Fruit fly (Drosophila melanogaster) whole organism, wandering third instar larva: ENCODE data around the gene CG13097.

Experiments
- Abd-B ChIP-seq: fragments of >200 bp; optimal IDR thresholded peaks from 2 replicates; lab custom pipeline; 2017; ENCODE audit warnings: missing biosample characterization, missing genetic modification characterization
- CG32264 ChIP-seq: fragments of 200-800 bp; sonication (Bioruptor generic); optimal IDR thresholded peaks from 2 replicates; lab custom pipeline; 2016; ENCODE audit warnings: missing biosample characterization, missing genetic modification characterization
- CG9705 ChIP-seq: fragments of 200-800 bp; sonication (Bioruptor generic); optimal IDR thresholded peaks from 2 replicates; lab custom pipeline; 2018; ENCODE audit warnings: missing biosample characterization, mild to moderate bottlenecking, missing genetic modification characterization
- CrebA ChIP-seq: fragments of 200-800 bp; sonication (Bioruptor generic); optimal IDR thresholded peaks from 2 replicates; lab custom pipeline; 2016; ENCODE audit warnings: missing biosample characterization, mild to moderate bottlenecking, missing genetic modification characterization, borderline replicate concordance
- Dfd ChIP-seq: fragments of >200 bp; optimal IDR thresholded peaks from 2 replicates; lab custom pipeline; 2017; ENCODE audit warnings: missing biosample characterization, missing genetic modification characterization
- Dif ChIP-seq: fragments of 200-275, 200-300 bp; sonication (Bioruptor generic); optimal IDR thresholded peaks from 2 replicates; lab custom pipeline; 2018; ENCODE audit warnings: missing biosample characterization, missing genetic modification characterization; ENCODE audit not compliant: partially characterized antibody
- GATAd ChIP-seq: sonication (Bioruptor generic); optimal IDR thresholded peaks from 2 replicates; lab custom pipeline; 2016; ENCODE audit warnings: missing biosample characterization, missing genetic modification characterization
- HLH106 ChIP-seq: fragments of 200-800 bp; optimal IDR thresholded peaks from 3 replicates; lab custom pipeline; 2019; ENCODE audit warnings: missing biosample characterization, mild to moderate bottlenecking, missing genetic modification characterization, moderate library complexity
- Hnf4 ChIP-seq: fragments of 200-800 bp; sonication (Bioruptor generic); optimal IDR thresholded peaks from 2 replicates; lab custom pipeline; 2016; ENCODE audit warnings: missing biosample characterization, mild to moderate bottlenecking, missing genetic modification characterization
- Hr78 ChIP-seq: fragments of >200 bp; optimal IDR thresholded peaks from 2 replicates; lab custom pipeline; 2017; ENCODE audit warnings: missing biosample characterization, missing genetic modification characterization
- Hr83 ChIP-seq: fragments of 200-300 bp; sonication (Bioruptor generic); optimal IDR thresholded peaks from 2 replicates; lab custom pipeline; 2016; ENCODE audit warnings: missing biosample characterization, mild to moderate bottlenecking, missing genetic modification characterization, moderate library complexity; ENCODE audit not compliant: poor library complexity, severe bottlenecking
- Jra ChIP-seq: sonication (Bioruptor generic); optimal IDR thresholded peaks from 2 replicates; lab custom pipeline; 2016; ENCODE audit warnings: missing biosample characterization, missing genetic modification characterization
- Mio ChIP-seq: sonication (Bioruptor generic); optimal IDR thresholded peaks from 2 replicates; lab custom pipeline; 2016; ENCODE audit warnings: missing biosample characterization, missing genetic modification characterization
- Myc ChIP-seq: fragments of >200 bp; optimal IDR thresholded peaks from 2 replicates; lab custom pipeline; 2017
- N ChIP-seq: fragments of >200 bp; optimal IDR thresholded peaks from 2 replicates; lab custom pipeline; 2018; ENCODE audit warnings: missing biosample characterization, missing external identifiers, missing genetic modification characterization
- OdsH ChIP-seq: fragments of 200-800 bp; sonication (Bioruptor generic); optimal IDR thresholded peaks from 2 replicates; lab custom pipeline; 2016; ENCODE audit warnings: missing biosample characterization, mild to moderate bottlenecking, missing genetic modification characterization
- Rel ChIP-seq, 2 experiments: fragments of 200-800 bp; sonication (Bioruptor generic) in 1 of 2; optimal IDR thresholded peaks; 2 replicates in 1 of 2; 3 replicates in 1 of 2; lab custom pipeline; 2016 to 2019; ENCODE audit warnings: mild to moderate bottlenecking in 2 of 2, missing biosample characterization in 2 of 2, missing genetic modification characterization in 2 of 2, moderate library complexity in 1 of 2
- Sp1 ChIP-seq: fragments of 200-800 bp; sonication (Bioruptor generic); optimal IDR thresholded peaks from 3 replicates; lab custom pipeline; 2019; ENCODE audit warnings: missing biosample characterization, mild to moderate bottlenecking, missing genetic modification characterization, moderate library complexity
- Vsx2 ChIP-seq: fragments of 200-300, 225-300 bp; sonication (Bioruptor generic); optimal IDR thresholded peaks from 2 replicates; lab custom pipeline; 2018; ENCODE audit warnings: missing biosample characterization, missing genetic modification characterization; ENCODE audit not compliant: partially characterized antibody
- br ChIP-seq: fragments of 200-800 bp; sonication (Bioruptor generic); optimal IDR thresholded peaks from 2 replicates; lab custom pipeline; 2016; ENCODE audit warnings: missing biosample characterization, missing genetic modification characterization
- brk ChIP-seq: fragments of 200-800 bp; sonication (Bioruptor generic); optimal IDR thresholded peaks from 2 replicates; lab custom pipeline; 2016; ENCODE audit warnings: missing biosample characterization, mild to moderate bottlenecking, missing genetic modification characterization
- dl ChIP-seq, 2 experiments: fragments of 175-275, 200-275 bp in 1 of 2; fragments of 200-275 bp in 1 of 2; sonication (Bioruptor generic); optimal IDR thresholded peaks; lab custom pipeline; 2018; ENCODE audit warnings: mild to moderate bottlenecking in 2 of 2, missing biosample characterization in 2 of 2, missing genetic modification characterization in 2 of 2, moderate library complexity in 2 of 2; ENCODE audit not compliant: partially characterized antibody in 2 of 2, insufficient read depth in 1 of 2
- dmrt93B ChIP-seq: fragments of 200-800 bp; sonication (Bioruptor generic); optimal IDR thresholded peaks from 2 replicates; lab custom pipeline; 2018; ENCODE audit warnings: missing biosample characterization, mild to moderate bottlenecking, missing genetic modification characterization
- dsf ChIP-seq: sonication (Bioruptor generic); optimal IDR thresholded peaks from 2 replicates; lab custom pipeline; 2016; ENCODE audit warnings: missing biosample characterization, missing genetic modification characterization, borderline replicate concordance
- ey ChIP-seq: fragments of 200-800 bp; sonication (Bioruptor generic); optimal IDR thresholded peaks from 2 replicates; lab custom pipeline; 2016; ENCODE audit warnings: missing biosample characterization, missing genetic modification characterization
- foxo ChIP-seq, 2 experiments: fragments of 200-800 bp; sonication (Bioruptor generic); optimal IDR thresholded peaks; 2 replicates in 1 of 2; 3 replicates in 1 of 2; lab custom pipeline; 2016 to 2017; ENCODE audit warnings: missing biosample characterization in 2 of 2, missing genetic modification characterization in 2 of 2
- fru ChIP-seq: fragments of 200-800 bp; sonication (Bioruptor generic); optimal IDR thresholded peaks from 3 replicates; lab custom pipeline; 2016; ENCODE audit warnings: missing biosample characterization, mild to moderate bottlenecking, missing genetic modification characterization
- h ChIP-seq: fragments of 200-800 bp; sonication (Bioruptor generic); optimal IDR thresholded peaks from 3 replicates; lab custom pipeline; 2016; ENCODE audit warnings: missing biosample characterization, mild to moderate bottlenecking, missing genetic modification characterization
- jim ChIP-seq: fragments of 175-275, 200-325 bp; sonication (Bioruptor generic); optimal IDR thresholded peaks from 2 replicates; lab custom pipeline; 2016; ENCODE audit warnings: missing biosample characterization, mild to moderate bottlenecking, missing genetic modification characterization
- lola ChIP-seq: fragments of >200 bp; optimal IDR thresholded peaks from 2 replicates; lab custom pipeline; 2017; ENCODE audit warnings: missing biosample characterization, missing genetic modification characterization
- pan ChIP-seq: fragments of >200 bp; optimal IDR thresholded peaks from 2 replicates; lab custom pipeline; 2017
- psq ChIP-seq: fragments of 200-800 bp; sonication (Bioruptor generic); optimal IDR thresholded peaks from 3 replicates; lab custom pipeline; 2017; ENCODE audit warnings: missing biosample characterization, mild to moderate bottlenecking, missing genetic modification characterization, moderate library complexity
- rgr ChIP-seq: fragments of 200-800 bp; sonication (Bioruptor generic); optimal IDR thresholded peaks from 3 replicates; lab custom pipeline; 2016; ENCODE audit warnings: missing biosample characterization, mild to moderate bottlenecking, missing genetic modification characterization
- sage ChIP-seq: fragments of 200-800 bp; sonication (Bioruptor generic); optimal IDR thresholded peaks from 2 replicates; lab custom pipeline; 2016; ENCODE audit warnings: missing biosample characterization, mild to moderate bottlenecking, missing genetic modification characterization
- sv ChIP-seq: fragments of 200-800 bp; sonication (Bioruptor generic); optimal IDR thresholded peaks from 3 replicates; lab custom pipeline; 2016; ENCODE audit warnings: missing biosample characterization, missing genetic modification characterization
- tai ChIP-seq: sonication (Bioruptor generic); optimal IDR thresholded peaks from 2 replicates; lab custom pipeline; 2016; ENCODE audit warnings: missing biosample characterization, missing genetic modification characterization
- usp ChIP-seq: fragments of >200 bp; optimal IDR thresholded peaks from 2 replicates; lab custom pipeline; 2017; ENCODE audit warnings: missing biosample characterization, missing genetic modification characterization
- woc ChIP-seq: sonication (Bioruptor generic); optimal IDR thresholded peaks from 2 replicates; lab custom pipeline; 2016; ENCODE audit warnings: missing biosample characterization, mild to moderate bottlenecking, missing genetic modification characterization

CG13097 gene

DNA sequence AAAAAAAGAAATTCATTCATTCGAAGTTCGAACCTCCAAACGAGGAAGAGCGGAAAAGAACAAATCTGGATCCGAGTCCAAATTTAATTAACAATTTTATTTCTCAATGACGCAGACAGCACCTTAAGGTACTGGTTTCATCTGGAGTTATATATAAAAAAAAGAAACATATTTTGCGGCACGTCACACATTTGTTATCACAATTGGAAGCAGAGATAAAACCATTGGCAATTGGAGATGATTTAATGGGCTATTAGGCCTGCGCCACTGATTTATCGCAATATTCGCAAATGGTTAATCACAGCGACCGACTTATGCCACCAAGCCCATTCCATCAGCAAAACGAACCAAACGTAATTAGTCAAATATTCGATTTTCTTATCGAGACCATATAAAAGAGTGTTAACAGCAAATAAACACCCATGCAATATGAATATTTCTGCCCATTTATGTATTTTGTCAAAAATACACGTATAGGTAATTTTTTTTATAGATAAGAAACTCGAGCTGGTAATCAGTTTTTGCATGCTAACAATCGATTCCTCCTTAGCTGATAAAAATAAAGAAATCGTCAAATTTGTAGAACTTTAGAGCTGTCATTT is 23.9 kb upstream of the CG13097 start:
- no peak for TF ChIP-seq Jra (GFP tag; lab: Kevin White, UChicago)
- no peak for TF ChIP-seq Rel (GFP tag; optimal IDR thresholded peaks at IDR 0.05; lab: Kevin White, UChicago)
- TF ChIP-seq Rel (tag; optimal IDR thresholded peaks at IDR 0.05; lab: Kevin White, UChicago) = peak; percentile 55
- TF ChIP-seq rgr (GFP tag; lab: Kevin White, UChicago) = no peak
- no peak for TF ChIP-seq Myc (lab: Kevin White, UChicago)
- TF ChIP-seq OdsH (GFP tag; lab: Kevin White, UChicago) = no peak
- no peak for TF ChIP-seq foxo (GFP tag; optimal IDR thresholded peaks at IDR 0.05; lab: Kevin White, UChicago)
- no peak for TF ChIP-seq tai (GFP tag; lab: Kevin White, UChicago)
- no peak for TF ChIP-seq sv

- TF ChIP-seq Myc (lab: Kevin White, UChicago) = no peak
- TF ChIP-seq HLH106 (tag; lab: Kevin White, UChicago) = peak; percentile 94
- peak; percentile 97 for TF ChIP-seq Sp1 (GFP tag; lab: Kevin White, UChicago)
- TF ChIP-seq ey (GFP tag; lab: Kevin White, UChicago) = peak; percentile 66
- TF ChIP-seq tai (GFP tag; lab: Kevin White, UChicago) = peak; percentile 8
- peak; percentile 90 for TF ChIP-seq dmrt93B
- peak; percentile 64 for TF ChIP-seq woc (GFP tag; lab: Kevin White, UChicago)
- TF ChIP-seq Abd-B (GFP tag; lab: Kevin White, UChicago) = no peak
- peak; percentile 23 for TF ChIP-seq CrebA
- no peak for TF ChIP-seq dsf
- peak; percentile 79 for TF ChIP-seq brk
- TF ChIP-seq sv = peak; percentile 61
- no peak for TF ChIP-seq Hr78
- TF ChIP-seq OdsH (GFP tag; lab: Kevin White, UChicago) = peak; percentile 82
- TF ChIP-seq jim (GFP tag; lab: Kevin White, UChicago) = no peak
- TF ChIP-seq CG9705 (GFP tag; lab: Kevin White, UChicago) = peak; percentile 60
- TF ChIP-seq foxo (GFP tag; optimal IDR thresholded peaks at IDR 0.05; lab: Kevin White, UChicago) = peak in 1 of 2 experiments; percentile 87
- no peak for TF ChIP-seq Jra (GFP tag; lab: Kevin White, UChicago)
- TF ChIP-seq lola = no peak
- TF ChIP-seq br = peak; percentile 65
- no peak for TF ChIP-seq usp (GFP tag; lab: Kevin White, UChicago)
- peak; percentile 47 for TF ChIP-seq Hr83
- no peak for TF ChIP-seq Vsx2
- no peak for TF ChIP-seq N (GFP tag; lab: Kevin White, UChicago)
- TF ChIP-seq dl (GFP tag; optimal IDR thresholded peaks at IDR 0.05; lab: Kevin White, UChicago; ENCODE audit: insufficient read depth in 1 of 2, partially characterized antibody in 2 of 2) = peak in 1 of 2 experiments; percentile 44
- TF ChIP-seq rgr (GFP tag; lab: Kevin White, UChicago) = peak; percentile 82
- TF ChIP-seq GATAd (GFP tag; lab: Kevin White, UChicago) = no peak
- no peak for TF ChIP-seq CG32264 (GFP tag; lab: Kevin White, UChicago)
- TF ChIP-seq Dfd (GFP tag; lab: Kevin White, UChicago) = peak; percentile 32
- TF ChIP-seq Rel (GFP tag; optimal IDR thresholded peaks at IDR 0.05; lab: Kevin White, UChicago) = peak; percentile 15
- TF ChIP-seq Rel (tag; optimal IDR thresholded peaks at IDR 0.05; lab: Kevin White, UChicago) = peak; percentile 31
- TF ChIP-seq psq = peak; percentile 84
- TF ChIP-seq Mio (GFP tag; lab: Kevin White, UChicago) = no peak
- TF ChIP-seq h (GFP tag; lab: Kevin White, UChicago) = peak; percentile 60
- TF ChIP-seq sage (GFP tag; lab: Kevin White, UChicago) = peak; percentile 43
- TF ChIP-seq fru (GFP tag; lab: Kevin White, UChicago) = peak; percentile 77
- TF ChIP-seq pan (lab: Kevin White, UChicago) = no peak
- peak; percentile 55 for TF ChIP-seq Dif (GFP tag; lab: Kevin White, UChicago)
- TF ChIP-seq Hnf4 (GFP tag; lab: Kevin White, UChicago) = peak; percentile 42
Observed at dm6 chr2L:8535394-8536176, 20.9 kb upstream of the CG13097 start.
